Fruit fly (Drosophila melanogaster): ENCODE results near the gene CG7634.

CG7634 gene

dm6 chr3L:21565126-21565525, at the start of gene CG7634:
TSS of gene CG7634 (plus strand) at chr3L:21565426.
- no peak for TF ChIP-seq esn (GFP tag; optimal IDR thresholded peaks at IDR 0.05)
- no peak for TF ChIP-seq svp (GFP tag)
- TF ChIP-seq fd59A (GFP tag; optimal IDR thresholded peaks at IDR 0.05), result no peak
- no peak for TF ChIP-seq eg (GFP tag; IDR thresholded peaks at IDR 0.05)
- TF ChIP-seq Blimp-1 (GFP tag; optimal IDR thresholded peaks at IDR 0.05), result no peak
- no peak for TF ChIP-seq CG4318 (GFP tag; optimal IDR thresholded peaks at IDR 0.05)
- no peak for TF ChIP-seq CG15336 (GFP tag; IDR thresholded peaks at IDR 0.05)
- no peak for TF ChIP-seq CG6854 (GFP tag; optimal IDR thresholded peaks at IDR 0.05)
- TF ChIP-seq CG16779 (tag; optimal IDR thresholded peaks at IDR 0.05), result no peak
- TF ChIP-seq Ets21C (GFP tag; optimal IDR thresholded peaks at IDR 0.05), result no peak
- no peak for TF ChIP-seq lz (GFP tag; optimal IDR thresholded peaks at IDR 0.05)

- peak; percentile 84 for TF ChIP-seq CG11902 (GFP tag; optimal IDR thresholded peaks at IDR 0.05)
- peak; percentile 59 for TF ChIP-seq CG6854 (GFP tag; optimal IDR thresholded peaks at IDR 0.05)
- TF ChIP-seq esn (GFP tag; optimal IDR thresholded peaks at IDR 0.05), result peak; percentile 82
- peak; percentile 78 for TF ChIP-seq cyc (GFP tag; optimal IDR thresholded peaks at IDR 0.05)
- peak; percentile 84 for TF ChIP-seq CG3032 (tag; optimal IDR thresholded peaks at IDR 0.05)
- TF ChIP-seq pdm3 (GFP tag; optimal IDR thresholded peaks at IDR 0.05), result peak; percentile 79
- TF ChIP-seq CG10669 (GFP tag; optimal IDR thresholded peaks at IDR 0.05), result peak; percentile 78
- no peak for TF ChIP-seq Hr38 (GFP tag; optimal IDR thresholded peaks at IDR 0.05)
- peak; percentile 67 for TF ChIP-seq lz (GFP tag; optimal IDR thresholded peaks at IDR 0.05)
- TF ChIP-seq Met (GFP tag; optimal IDR thresholded peaks at IDR 0.05), result peak; percentile 77
- TF ChIP-seq CG8632 (GFP tag; optimal IDR thresholded peaks at IDR 0.05), result peak; percentile 81
- no peak for TF ChIP-seq CG16779 (tag; optimal IDR thresholded peaks at IDR 0.05)
- peak; percentile 77 for TF ChIP-seq Hr4 (GFP tag; optimal IDR thresholded peaks at IDR 0.05)
- TF ChIP-seq dsx (GFP tag; optimal IDR thresholded peaks at IDR 0.05; ENCODE audit: poor library complexity, severe bottlenecking), result peak; percentile 77
- peak; percentile 72 for TF ChIP-seq CG31627 (GFP tag; optimal IDR thresholded peaks at IDR 0.05)
- no peak for TF ChIP-seq CG6276 (GFP tag; optimal IDR thresholded peaks at IDR 0.05)
- TF ChIP-seq Ets96B (tag; optimal IDR thresholded peaks at IDR 0.05), result peak; percentile 72
- TF ChIP-seq fd59A (GFP tag; optimal IDR thresholded peaks at IDR 0.05), result peak; percentile 63
- TF ChIP-seq CG6163 (GFP tag; IDR thresholded peaks at IDR 0.05), result peak; percentile 79
- peak; percentile 78 for TF ChIP-seq CG4318 (GFP tag; optimal IDR thresholded peaks at IDR 0.05)
- TF ChIP-seq CG10631 (GFP tag; optimal IDR thresholded peaks at IDR 0.05), result peak; percentile 90
- TF ChIP-seq svp (GFP tag), result no peak
- peak; percentile 59 for TF ChIP-seq Sox14 (GFP tag; optimal IDR thresholded peaks at IDR 0.05)
- TF ChIP-seq CG15336 (GFP tag; IDR thresholded peaks at IDR 0.05), result peak; percentile 75
- TF ChIP-seq Eip78C (GFP tag), result peak; percentile 92
- TF ChIP-seq Sox102F (GFP tag; optimal IDR thresholded peaks at IDR 0.05), result peak; percentile 83
- peak; percentile 80 for TF ChIP-seq Sox15 (GFP tag; optimal IDR thresholded peaks at IDR 0.05)
- peak; percentile 66 for TF ChIP-seq Eip75B (GFP tag; optimal IDR thresholded peaks at IDR 0.05)
- peak; percentile 66 for TF ChIP-seq dac (GFP tag; optimal IDR thresholded peaks at IDR 0.05)
- peak; percentile 70 for TF ChIP-seq Ets21C (GFP tag; optimal IDR thresholded peaks at IDR 0.05)
- peak; percentile 76 for TF ChIP-seq CG11294 (GFP tag; IDR thresholded peaks at IDR 0.05)
- TF ChIP-seq Gug (GFP tag; IDR thresholded peaks at IDR 0.05), result peak; percentile 64
- peak; percentile 83 for TF ChIP-seq achi (GFP tag; optimal IDR thresholded peaks at IDR 0.05)
- TF ChIP-seq CG1621 (tag; optimal IDR thresholded peaks at IDR 0.05), result peak; percentile 35
- TF ChIP-seq CG8119 (GFP tag; IDR thresholded peaks at IDR 0.05), result peak; percentile 79
- peak; percentile 74 for TF ChIP-seq Hr39 (GFP tag; optimal IDR thresholded peaks at IDR 0.05)
- peak; percentile 67 for TF ChIP-seq spab (GFP tag; optimal IDR thresholded peaks at IDR 0.05)
- TF ChIP-seq salr (GFP tag; optimal IDR thresholded peaks at IDR 0.05), result peak; percentile 26 to 84
- peak; percentile 59 to 75 for TF ChIP-seq ss (GFP tag; optimal IDR thresholded peaks at IDR 0.05)
- peak; percentile 71 for TF ChIP-seq Eip93F (GFP tag; optimal IDR thresholded peaks at IDR 0.05)
- peak; percentile 49 for TF ChIP-seq CG9139 (GFP tag; optimal IDR thresholded peaks at IDR 0.05)
- TF ChIP-seq CG7368 (GFP tag; optimal IDR thresholded peaks at IDR 0.05), result peak; percentile 75
- peak; percentile 86 for TF ChIP-seq CG34406 (GFP tag; optimal IDR thresholded peaks at IDR 0.05)
- TF ChIP-seq net (GFP tag; optimal IDR thresholded peaks at IDR 0.05), result peak; percentile 80
Measured at dm6 chr3L:21515823-21516715, 49.2 kb upstream of the CG7634 start, which contains the start of the genes SAK and Cdk12. TSS of gene SAK (minus strand) at chr3L:21515887. TSS of gene Cdk12 (plus strand) at chr3L:21516306.

Measured in whole organism, prepupa.